Fruit fly (Drosophila melanogaster) S2 (cell line): ENCODE data around the gene TotF.

Experiments used
- CG8478 ChIP-seq: fragments of >200 bp; optimal IDR thresholded peaks from 2 replicates; lab custom pipeline; 2018
- CTCF ChIP-seq, 2 experiments: fragments of >200 bp; optimal IDR thresholded peaks; 2 replicates each; lab custom pipeline; 2018

DNA sequence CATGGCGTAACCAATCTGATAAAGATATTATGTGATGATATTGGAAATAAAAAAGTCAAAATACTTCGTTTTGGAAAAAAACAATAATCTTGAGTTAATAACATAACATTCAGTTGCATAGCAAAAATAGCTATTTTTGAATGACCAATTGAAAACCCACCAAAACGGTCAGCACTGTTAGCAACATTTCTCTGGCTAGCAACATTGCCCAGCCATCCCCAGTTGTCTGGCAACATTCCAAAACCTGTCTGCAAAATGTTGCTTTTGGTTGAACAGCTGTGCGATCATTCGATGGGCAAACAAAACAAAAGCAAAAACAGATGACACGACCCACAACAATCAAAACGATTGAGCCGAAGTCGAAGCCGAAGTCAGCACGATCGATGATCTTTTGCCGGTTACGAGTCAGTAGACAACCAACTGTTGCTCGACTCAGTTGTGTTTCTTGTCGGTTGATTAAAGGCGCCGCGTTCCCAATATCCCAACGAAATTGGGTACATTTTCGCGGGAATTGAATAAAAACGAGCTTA is 46.6 kb downstream of the TotF start:
- TF ChIP-seq CG8478 (lab: Kevin White, UChicago): no peak
- no peak for TF ChIP-seq CTCF (optimal IDR thresholded peaks at IDR 0.05; lab: Kevin White, UChicago)
